Fruit fly (Drosophila melanogaster): Measurements from ENCODE around the gene CG14687.

The CG14687 gene

dm6 chr3R:10760966-10761855 lies 31.5 kb upstream of the CG14687 start, which contains the start of the genes MED7 and Cap-H2 (continued):
- TF ChIP-seq CG18476 (GFP tag; optimal IDR thresholded peaks at IDR 0.05) (peak; percentile 78), CG9876 (GFP tag; optimal IDR thresholded peaks at IDR 0.05) (peak; percentile 8), Poxn (GFP tag; IDR thresholded peaks at IDR 0.05) (no peak), CG2116 (GFP tag; optimal IDR thresholded peaks at IDR 0.05) (peak; percentile 95), CG5953 (GFP tag; IDR thresholded peaks at IDR 0.05) (0 out of 2 replicates have a peak, but pooled peaks have one; percentile 59), CG32532 (GFP tag; IDR thresholded peaks at IDR 0.05) (peak; percentile 88), Rx (GFP tag; IDR thresholded peaks at IDR 0.05) (peak; percentile 64), HmgD (GFP tag; optimal IDR thresholded peaks at IDR 0.05) (no peak), Fer1 (GFP tag; optimal IDR thresholded peaks at IDR 0.05) (peak; percentile 70), CG17612 (GFP tag; IDR thresholded peaks at IDR 0.05) (peak; percentile 55; the same call in 1 of the 2 replicates), CG1832 (GFP tag; optimal IDR thresholded peaks at IDR 0.05) (no peak), slou (GFP tag; optimal IDR thresholded peaks at IDR 0.05) (peak; percentile 65), fru (optimal IDR thresholded peaks at IDR 0.05) (no peak), pan (optimal IDR thresholded peaks at IDR 0.05) (no peak), pan (GFP tag; optimal IDR thresholded peaks at IDR 0.05 in 1 of 2, IDR thresholded peaks at IDR 0.05 in 1 of 2) (peak in 1 of 2 experiments; percentile 84), Lpt (GFP tag; optimal IDR thresholded peaks at IDR 0.05) (no peak), Atf-2 (GFP tag; optimal IDR thresholded peaks at IDR 0.05) (peak; percentile 59), CG14014 (GFP tag; IDR thresholded peaks at IDR 0.05) (peak; percentile 74), CG1792 (GFP tag; optimal IDR thresholded peaks at IDR 0.05) (peak; percentile 67), CG14441 (GFP tag; IDR thresholded peaks at IDR 0.05) (peak; percentile 84), CG12219 (GFP tag; optimal IDR thresholded peaks at IDR 0.05) (peak; percentile 23), peb (GFP tag; IDR thresholded peaks at IDR 0.05) (peak; percentile 53; the same call in 1 of the 2 replicates), CG9817 (tag; optimal IDR thresholded peaks at IDR 0.05) (peak; percentile 84), YL-1 (GFP tag; optimal IDR thresholded peaks at IDR 0.05) (peak; percentile 81), wor (GFP tag; IDR thresholded peaks at IDR 0.05) (peak; percentile 59), Hey (tag; optimal IDR thresholded peaks at IDR 0.05) (no peak), CG10654 (GFP tag; optimal IDR thresholded peaks at IDR 0.05) (peak; percentile 85), bsh (GFP tag; optimal IDR thresholded peaks at IDR 0.05) (peak in 1 of 2 experiments; percentile 76), CG11504 (tag; optimal IDR thresholded peaks at IDR 0.05) (no peak), luna (GFP tag; optimal IDR thresholded peaks at IDR 0.05) (peak; percentile 7), ken (GFP tag; IDR thresholded peaks at IDR 0.05) (peak; percentile 87), CG4404 (GFP tag; IDR thresholded peaks at IDR 0.05) (peak; percentile 84), CG7271 (tag; optimal IDR thresholded peaks at IDR 0.05) (peak; percentile 38), mirr (GFP tag; optimal IDR thresholded peaks at IDR 0.05) (no peak), CG4282 (GFP tag; optimal IDR thresholded peaks at IDR 0.05) (peak; percentile 4), C15 (GFP tag; IDR thresholded peaks at IDR 0.05) (0 out of 3 replicates have a peak, but pooled peaks have one; percentile 53), Rfx (GFP tag; IDR thresholded peaks at IDR 0.05) (peak; percentile 91), CG4328 (GFP tag; optimal IDR thresholded peaks at IDR 0.05) (peak; percentile 48), ap (GFP tag; IDR thresholded peaks at IDR 0.05) (peak; percentile 58; the same call in 1 of the 2 replicates), Hmx (GFP tag; optimal IDR thresholded peaks at IDR 0.05) (no peak), CG15479 (GFP tag; optimal IDR thresholded peaks at IDR 0.05) (peak; percentile 4), ato (GFP tag; IDR thresholded peaks at IDR 0.05; ENCODE audit: partially characterized antibody) (peak; percentile 83), danr (GFP tag; IDR thresholded peaks at IDR 0.05) (0 out of 2 replicates have a peak, but pooled peaks have one; percentile 41), Drgx (GFP tag; IDR thresholded peaks at IDR 0.05) (no peak), Hr78 (GFP tag; optimal IDR thresholded peaks at IDR 0.05) (no peak), CG15011 (GFP tag; optimal IDR thresholded peaks at IDR 0.05) (peak; percentile 12), lov (optimal IDR thresholded peaks at IDR 0.05) (no peak), lov (GFP tag; IDR thresholded peaks at IDR 0.05) (0 out of 3 replicates have a peak, but pooled peaks have one; percentile 27), h (optimal IDR thresholded peaks at IDR 0.05) (no peak), dm (GFP tag; optimal IDR thresholded peaks at IDR 0.05) (peak; percentile 70)
